Worm (Caenorhabditis elegans): ENCODE results near the gene Y38E10A.17.

Y38E10A.17 gene

ce11 chrII:12677710-12677974 is 43.0 kb upstream of the Y38E10A.17 start, which contains the start of gene Y38E10A.22:
Gene Y38E10A.22 (minus strand): TSS chrII:12677810.
- TF ChIP-seq ama-1 (optimal IDR thresholded peaks at IDR 0.05) (no peak), fos-1 (tag; optimal IDR thresholded peaks at IDR 0.05) (no peak), snpc-4 (tag; optimal IDR thresholded peaks at IDR 0.05) (no peak), lin-39 (tag; optimal IDR thresholded peaks at IDR 0.05) (no peak), sma-3 (GFP tag; optimal IDR thresholded peaks at IDR 0.05) (no peak), ztf-4 (tag; optimal IDR thresholded peaks at IDR 0.05) (no peak), mdl-1 (tag; optimal IDR thresholded peaks at IDR 0.05) (no peak), ztf-1 (GFP tag; conservative IDR thresholded peaks at IDR 0.05) (no peak), blmp-1 (tag; optimal IDR thresholded peaks at IDR 0.05; ENCODE audit: insufficient read depth) (no peak), peb-1 (tag; optimal IDR thresholded peaks at IDR 0.05) (no peak), ceh-82 (tag; optimal IDR thresholded peaks at IDR 0.05) (no peak), nhr-12 (tag; optimal IDR thresholded peaks at IDR 0.05) (no peak)

DNA sequence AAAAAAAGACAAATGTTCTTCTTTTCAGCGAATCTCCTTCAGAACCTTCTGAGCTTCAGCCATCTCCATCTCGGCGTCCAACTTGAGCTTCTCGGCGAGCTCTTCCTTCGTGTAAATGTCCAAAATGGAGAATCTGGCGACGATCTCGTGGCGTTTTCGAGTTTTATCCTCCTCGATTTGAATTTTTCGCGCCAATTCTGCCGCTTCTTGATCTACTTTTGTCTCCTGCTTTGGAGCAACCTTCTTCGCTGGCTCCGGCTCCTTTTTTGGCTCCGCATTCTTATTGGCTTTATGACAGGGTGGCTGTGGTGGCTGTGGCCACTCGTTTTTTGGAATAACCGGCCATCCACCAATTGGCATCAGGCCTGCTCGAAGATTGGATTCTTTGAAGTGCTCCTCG is 38.7 kb upstream of the Y38E10A.17 start:
- TF ChIP-seq C34F6.9 (tag; optimal IDR thresholded peaks at IDR 0.05) (no peak), F13H6.1 (tag; optimal IDR thresholded peaks at IDR 0.05) (no peak), unc-62 (GFP tag; optimal IDR thresholded peaks at IDR 0.05) (no peak), skn-1 (tag; optimal IDR thresholded peaks at IDR 0.05) (no peak), lin-39 (tag; optimal IDR thresholded peaks at IDR 0.05) (no peak), aly-2 (tag; optimal IDR thresholded peaks at IDR 0.05) (no peak), dmd-4 (tag; optimal IDR thresholded peaks at IDR 0.05) (no peak), elt-1 (tag; optimal IDR thresholded peaks at IDR 0.05) (no peak), nhr-6 (tag; optimal IDR thresholded peaks at IDR 0.05) (no peak), nhr-129 (tag; optimal IDR thresholded peaks at IDR 0.05) (no peak), R02D3.7 (tag; optimal IDR thresholded peaks at IDR 0.05) (no peak), gmeb-1 (tag; optimal IDR thresholded peaks at IDR 0.05) (no peak), nhr-25 (tag; optimal IDR thresholded peaks at IDR 0.05) (no peak), mdl-1 (tag; optimal IDR thresholded peaks at IDR 0.05) (no peak), peb-1 (tag; optimal IDR thresholded peaks at IDR 0.05) (no peak), nhr-10 (tag; optimal IDR thresholded peaks at IDR 0.05) (no peak), ztf-11 (tag; optimal IDR thresholded peaks at IDR 0.05) (no peak)

DNA sequence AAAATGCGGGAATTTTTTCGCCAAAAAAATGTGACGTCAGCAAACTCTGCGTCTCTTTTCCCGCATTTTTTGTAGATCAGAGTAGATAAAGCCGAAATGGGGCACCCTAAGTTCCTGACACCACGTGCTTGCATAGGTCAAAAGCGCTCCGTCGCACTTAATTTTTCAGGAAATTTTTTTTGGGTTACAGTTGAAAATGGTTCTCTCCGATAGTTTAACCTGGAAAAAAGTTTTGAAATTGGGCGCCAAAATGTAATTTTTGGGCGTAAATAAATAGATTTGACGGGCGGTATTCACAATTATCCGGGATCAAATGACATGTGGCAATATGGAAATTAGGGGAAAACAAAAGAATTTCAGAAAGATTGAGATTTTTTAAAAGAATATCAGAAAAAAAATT is 37.9 kb upstream of the Y38E10A.17 start:
- TF ChIP-seq lin-11 (tag; optimal IDR thresholded peaks at IDR 0.05) = no peak
- TF ChIP-seq nhr-25 (tag; optimal IDR thresholded peaks at IDR 0.05) = no peak
- no peak for TF ChIP-seq sma-3 (GFP tag; optimal IDR thresholded peaks at IDR 0.05)
- TF ChIP-seq ceh-16 (tag; optimal IDR thresholded peaks at IDR 0.05) = no peak
- no peak for TF ChIP-seq blmp-1 (tag; optimal IDR thresholded peaks at IDR 0.05; ENCODE audit: insufficient read depth)
- TF ChIP-seq C34F6.9 (tag; optimal IDR thresholded peaks at IDR 0.05) = no peak
- no peak for TF ChIP-seq lin-39 (tag; optimal IDR thresholded peaks at IDR 0.05)
- no peak for TF ChIP-seq ZK546.5 (tag; optimal IDR thresholded peaks at IDR 0.05)
- no peak for TF ChIP-seq elt-1 (tag; optimal IDR thresholded peaks at IDR 0.05)
- no peak for TF ChIP-seq nhr-237 (tag; optimal IDR thresholded peaks at IDR 0.05)
- no peak for TF ChIP-seq dmd-4 (tag; optimal IDR thresholded peaks at IDR 0.05)
- no peak for TF ChIP-seq F13H6.1 (tag; optimal IDR thresholded peaks at IDR 0.05)
- TF ChIP-seq skn-1 (tag; optimal IDR thresholded peaks at IDR 0.05) = no peak
- no peak for TF ChIP-seq snpc-4 (tag; optimal IDR thresholded peaks at IDR 0.05)
- no peak for TF ChIP-seq R02D3.7 (tag; optimal IDR thresholded peaks at IDR 0.05)
- no peak for TF ChIP-seq nhr-12 (tag; optimal IDR thresholded peaks at IDR 0.05)
- TF ChIP-seq crh-2 (tag; optimal IDR thresholded peaks at IDR 0.05) = no peak
- TF ChIP-seq aly-2 (tag; optimal IDR thresholded peaks at IDR 0.05) = no peak

DNA sequence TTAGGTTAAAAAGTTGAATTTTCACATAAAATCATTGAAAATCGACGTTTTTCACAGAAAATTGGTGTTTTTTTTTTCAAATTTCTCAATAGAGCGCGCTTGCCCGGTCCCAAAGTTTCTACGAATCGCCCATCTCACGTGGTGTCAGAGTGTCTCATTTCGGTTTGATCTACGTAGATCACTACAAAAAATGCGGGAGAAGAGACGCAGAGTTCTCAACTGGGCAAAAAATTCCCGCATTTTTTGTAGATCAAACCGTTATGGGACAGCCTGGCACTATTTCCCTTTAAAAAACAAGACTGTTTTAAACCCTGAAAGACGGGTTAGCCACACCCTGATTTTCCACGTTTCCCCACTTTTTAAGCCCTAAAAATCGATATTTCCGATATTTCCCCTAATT is 37.3 kb upstream of the Y38E10A.17 start:
- TF ChIP-seq nhr-25 (tag; optimal IDR thresholded peaks at IDR 0.05) (no peak), F13H6.1 (tag; optimal IDR thresholded peaks at IDR 0.05) (no peak), peb-1 (tag; optimal IDR thresholded peaks at IDR 0.05) (no peak), nhr-10 (tag; optimal IDR thresholded peaks at IDR 0.05) (no peak), nhr-11 (tag; optimal IDR thresholded peaks at IDR 0.05) (no peak), lsy-2 (tag; optimal IDR thresholded peaks at IDR 0.05) (no peak), aly-2 (tag; optimal IDR thresholded peaks at IDR 0.05) (no peak), mbf-1 (tag; optimal IDR thresholded peaks at IDR 0.05) (no peak)
